Fruit fly (Drosophila melanogaster) S2 (cell line): Measurements from ENCODE around the gene CG6409.

Experiments used
- CG8478 ChIP-seq: fragments of >200 bp; optimal IDR thresholded peaks from 2 replicates; lab custom pipeline; 2018
- CTCF ChIP-seq, 2 experiments: fragments of >200 bp; optimal IDR thresholded peaks; 2 replicates each; lab custom pipeline; 2018

The CG6409 gene

DNA sequence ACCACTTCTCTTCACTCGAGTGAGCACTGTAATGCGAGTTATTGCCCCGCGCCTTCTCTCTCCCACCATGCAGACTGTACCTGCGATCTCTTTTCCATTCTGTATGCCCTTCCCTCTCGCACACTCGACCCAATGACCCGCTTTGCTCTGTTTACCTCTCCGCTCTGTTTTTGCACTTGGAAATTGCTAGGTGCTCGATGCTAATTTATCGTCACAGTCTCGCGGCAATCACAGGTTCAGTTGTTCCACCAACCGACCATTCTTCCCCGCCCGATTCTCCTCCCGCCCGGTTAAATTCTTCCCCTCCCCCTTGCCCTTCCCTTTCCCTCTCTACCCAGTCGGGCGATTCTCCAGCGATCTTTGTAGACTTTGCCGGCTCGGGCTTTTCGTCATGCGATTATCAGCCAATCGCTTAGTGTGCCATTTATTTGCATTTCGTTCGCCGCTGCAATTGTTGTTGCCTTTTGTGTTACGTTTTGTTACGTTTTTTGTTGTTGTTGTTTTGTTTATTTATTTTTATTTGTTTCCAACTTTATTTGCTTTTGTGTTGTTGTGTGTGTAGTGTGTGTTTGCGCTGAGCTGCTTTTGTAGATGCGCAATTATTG is 14.3 kb downstream of the CG6409 start:
- TF ChIP-seq CG8478 (no peak), CTCF (optimal IDR thresholded peaks at IDR 0.05; lab: Kevin White, UChicago) (no peak)

DNA sequence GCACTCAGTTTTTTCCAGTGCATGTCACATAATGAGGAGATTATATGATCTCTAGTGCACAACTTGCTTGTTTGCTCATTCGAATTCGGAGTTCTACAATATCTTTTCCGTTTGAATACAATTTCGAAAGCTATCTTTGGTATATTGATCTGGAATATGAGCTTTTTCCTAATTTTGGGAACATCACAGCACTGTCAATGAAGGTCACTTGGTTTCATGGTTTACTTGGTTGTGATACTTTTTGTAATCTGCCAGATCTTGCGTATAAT is 14.9 kb downstream of the CG6409 start:
- TF ChIP-seq CTCF (optimal IDR thresholded peaks at IDR 0.05; lab: Kevin White, UChicago) (no peak), CG8478 (no peak)

DNA sequence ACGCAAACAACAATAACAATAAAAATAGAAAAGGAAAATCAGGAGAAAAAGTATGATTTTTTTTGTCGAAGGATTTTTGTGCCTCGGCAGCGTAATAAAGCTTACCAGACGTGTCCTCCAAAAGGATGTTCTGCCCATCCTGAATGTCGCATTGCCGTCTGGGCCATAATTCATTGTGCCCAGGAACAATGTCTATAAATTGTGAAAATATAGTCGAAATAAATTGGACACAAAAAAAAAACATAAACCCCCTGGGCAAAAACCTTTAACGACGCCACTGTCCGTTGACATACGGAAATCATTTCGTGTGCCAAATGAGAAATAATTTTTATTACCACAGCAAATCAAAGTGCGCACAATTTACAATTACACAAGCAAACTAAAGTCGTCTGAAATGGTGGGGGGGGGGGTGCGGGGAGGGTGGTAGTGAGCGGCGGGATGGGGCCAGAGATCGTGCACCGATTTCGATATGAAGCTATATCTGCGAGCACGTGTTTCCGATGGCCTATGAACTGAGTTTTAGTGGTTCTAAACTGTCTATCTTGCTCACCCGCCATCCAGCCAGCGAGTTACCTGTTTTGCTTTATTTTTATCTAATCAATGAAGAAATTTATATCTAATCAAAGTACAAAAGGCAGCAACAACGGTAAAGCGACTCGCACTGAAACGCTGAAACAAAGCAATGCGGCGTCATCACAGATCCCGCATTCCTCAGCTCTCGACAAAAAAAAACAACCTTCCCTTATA is 15.4 kb downstream of the CG6409 start:
- TF ChIP-seq CG8478, result no peak
- TF ChIP-seq CTCF (optimal IDR thresholded peaks at IDR 0.05; lab: Kevin White, UChicago), result no peak

DNA sequence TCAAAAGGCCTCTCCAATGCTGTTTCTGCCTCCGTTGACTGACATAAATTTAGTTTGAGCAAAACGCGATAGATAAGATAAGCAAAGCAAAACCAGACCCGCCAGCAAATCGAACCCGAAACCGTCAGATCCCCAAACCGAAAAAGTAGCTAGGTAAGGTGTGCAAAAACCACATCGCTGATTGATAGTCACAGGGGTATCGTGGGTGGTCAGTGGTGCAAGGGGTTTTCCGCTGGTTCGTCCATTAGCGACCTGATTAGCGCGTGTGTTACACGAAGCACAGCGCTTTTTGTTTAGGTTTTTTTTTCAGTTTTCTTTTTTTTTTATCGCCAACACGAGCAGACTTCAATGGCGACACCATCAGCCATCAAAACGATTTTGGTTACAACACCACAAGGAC is 18.3 kb downstream of the CG6409 start:
- TF ChIP-seq CTCF (optimal IDR thresholded peaks at IDR 0.05; lab: Kevin White, UChicago) (peak in 1 of 2 experiments; percentile 4), CG8478 (no peak)

DNA sequence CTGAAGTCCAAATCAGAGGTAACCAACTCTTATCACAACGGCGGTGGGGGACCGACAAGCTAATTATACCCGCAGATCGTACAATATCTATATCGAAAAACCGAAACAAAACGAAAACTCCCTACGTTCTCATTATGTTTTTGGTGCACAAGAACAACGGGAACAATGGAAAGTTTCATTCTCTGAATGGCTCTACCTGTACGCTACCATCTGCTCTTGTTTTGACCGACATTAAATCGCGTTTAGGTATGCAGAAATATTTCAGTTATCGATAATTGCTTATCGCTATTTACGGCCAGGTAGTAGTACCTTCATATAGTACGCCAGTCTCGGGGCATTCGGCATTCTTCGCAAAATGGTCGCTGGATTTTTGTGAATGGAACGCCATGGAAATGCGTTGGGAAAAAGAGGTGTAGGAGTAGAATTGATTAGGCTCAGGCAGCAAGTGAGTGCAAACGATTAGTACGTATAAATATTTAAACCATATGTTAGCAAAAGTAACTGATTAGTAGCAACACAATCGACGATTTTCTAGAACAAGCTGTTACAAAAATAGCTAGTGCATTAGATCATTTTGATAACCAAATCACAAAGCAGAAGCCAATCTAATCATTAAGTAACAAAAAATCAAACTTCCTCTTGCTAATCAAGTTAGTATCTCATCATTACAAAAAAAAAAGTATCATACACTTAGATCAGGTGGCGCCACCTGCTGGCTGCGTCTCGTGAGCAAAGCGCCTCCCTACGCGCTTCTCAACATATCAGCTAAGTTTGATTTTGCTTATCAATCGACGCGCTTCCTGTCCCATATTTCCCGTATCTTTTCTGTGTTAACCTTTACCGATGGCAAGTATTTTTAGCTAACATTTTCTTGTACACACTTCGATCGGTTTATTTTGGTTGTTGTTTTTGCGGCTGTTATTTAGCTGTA is 19.4 kb downstream of the CG6409 start:
- TF ChIP-seq CG8478 (no peak), CTCF (optimal IDR thresholded peaks at IDR 0.05; lab: Kevin White, UChicago) (peak; percentile 87 to 92)

DNA sequence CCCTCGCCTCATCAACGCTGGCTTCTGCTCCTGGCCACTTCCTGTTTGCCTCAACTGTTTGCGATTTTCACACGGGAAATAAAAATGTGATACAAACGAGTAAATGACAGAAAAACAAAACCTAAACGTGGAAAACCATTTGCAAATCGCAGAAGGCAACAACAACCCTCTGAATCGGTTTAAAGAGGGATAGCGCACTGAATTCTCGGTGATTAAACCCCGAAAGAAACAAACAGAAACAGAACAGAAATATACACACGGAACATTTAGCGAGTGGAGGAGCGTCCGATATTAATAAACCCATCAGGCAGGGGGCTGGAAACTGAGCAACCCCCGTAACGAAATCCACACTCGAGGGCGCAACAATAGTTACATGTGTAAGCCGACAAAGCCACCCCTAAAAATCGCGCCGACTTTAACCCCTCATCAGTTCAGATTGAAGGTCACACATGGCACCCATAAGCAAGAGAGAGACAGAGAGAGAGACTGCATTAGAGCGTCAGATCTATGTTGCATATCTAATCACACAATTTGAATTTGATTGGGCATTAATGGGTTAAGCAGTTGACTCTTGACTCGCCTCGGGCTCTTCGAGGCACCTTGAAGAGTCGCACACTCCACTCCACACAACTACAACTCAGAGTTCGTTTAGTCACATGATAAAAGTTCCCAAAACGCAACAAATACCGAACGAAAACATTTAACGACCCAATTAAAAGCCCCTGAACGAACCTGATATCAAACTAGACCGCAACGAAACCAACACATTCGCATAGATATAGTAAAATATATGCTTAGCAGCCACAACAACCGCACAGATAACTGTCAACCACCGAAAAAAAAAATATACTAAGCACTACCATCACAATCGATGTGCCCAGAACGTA is 20.3 kb downstream of the CG6409 start:
- TF ChIP-seq CG8478 (no peak), CTCF (optimal IDR thresholded peaks at IDR 0.05; lab: Kevin White, UChicago) (no peak)

DNA sequence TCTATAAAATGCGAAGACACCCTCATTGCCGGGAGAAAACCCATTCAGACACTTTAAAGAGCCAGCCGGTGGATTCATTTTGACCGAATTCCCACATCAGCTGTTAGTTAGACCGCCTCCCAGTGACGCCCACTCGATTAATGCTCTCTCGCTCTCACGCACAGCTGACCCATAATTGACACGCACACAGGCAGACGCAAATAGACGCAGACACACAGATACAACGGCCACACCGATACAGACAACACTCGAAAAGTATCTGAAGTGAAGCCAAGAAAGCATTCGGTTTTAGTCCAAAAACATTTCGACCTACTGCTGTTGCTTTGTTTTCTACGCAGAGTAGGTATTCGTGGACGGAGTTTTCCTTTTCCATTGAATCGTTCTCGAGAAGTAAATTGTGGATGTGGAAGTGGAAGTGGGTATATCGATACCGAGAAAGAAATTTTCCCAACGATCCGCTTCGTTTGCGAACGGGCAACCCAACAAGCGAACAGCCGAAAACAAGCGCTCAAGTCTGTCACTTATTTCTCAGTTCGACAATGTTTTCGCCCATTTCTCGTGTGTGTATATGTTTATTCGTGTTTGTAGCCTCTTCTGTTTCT is 22.0 kb downstream of the CG6409 start:
- TF ChIP-seq CTCF (optimal IDR thresholded peaks at IDR 0.05; lab: Kevin White, UChicago), result no peak
- no peak for TF ChIP-seq CG8478

DNA sequence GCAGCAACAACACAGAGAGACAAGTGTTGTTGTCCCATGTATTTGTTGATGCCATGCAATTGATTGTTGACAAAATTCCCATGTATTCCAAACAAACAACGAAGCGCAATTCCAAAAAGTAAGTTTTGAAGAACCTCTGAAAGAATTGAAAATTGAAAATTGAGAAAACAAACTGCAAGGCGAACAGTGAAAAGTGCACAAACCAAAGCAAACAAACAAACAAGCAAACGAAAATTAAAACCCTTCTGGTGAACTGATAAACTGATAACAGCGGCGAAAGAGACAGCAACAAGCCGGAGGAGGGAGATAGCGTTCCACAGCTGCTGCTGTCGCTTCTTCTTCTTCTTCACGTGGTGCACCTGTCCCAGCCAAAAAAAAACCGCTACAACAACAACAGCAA is 23.6 kb downstream of the CG6409 start:
- TF ChIP-seq CG8478, result no peak
- no peak for TF ChIP-seq CTCF (optimal IDR thresholded peaks at IDR 0.05; lab: Kevin White, UChicago)

DNA sequence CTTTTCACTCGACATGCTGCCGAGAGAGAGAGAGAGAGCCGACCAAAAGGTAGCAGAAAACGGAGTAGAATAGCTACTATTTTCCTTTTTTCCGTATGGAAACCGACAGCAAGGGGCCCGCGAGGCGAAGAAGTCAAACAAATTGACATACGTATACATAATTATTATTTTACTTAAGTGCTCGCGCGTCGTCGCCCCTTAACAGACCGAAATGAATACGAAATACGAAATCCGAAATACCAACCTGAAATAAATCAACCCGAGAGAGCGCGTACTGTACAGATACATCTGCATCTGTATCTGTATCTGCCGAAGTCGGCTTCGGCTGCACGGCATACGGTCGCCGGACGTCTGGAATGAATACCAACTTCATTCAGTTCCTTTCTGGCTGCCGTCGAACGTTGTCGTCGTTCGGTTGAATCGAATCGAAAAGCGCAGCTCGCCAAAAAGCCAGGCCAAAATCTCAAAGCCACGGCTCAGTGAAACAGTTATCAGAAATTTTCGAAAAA is 24.6 kb downstream of the CG6409 start:
- TF ChIP-seq CG8478, result no peak
- TF ChIP-seq CTCF (optimal IDR thresholded peaks at IDR 0.05; lab: Kevin White, UChicago), result no peak

DNA sequence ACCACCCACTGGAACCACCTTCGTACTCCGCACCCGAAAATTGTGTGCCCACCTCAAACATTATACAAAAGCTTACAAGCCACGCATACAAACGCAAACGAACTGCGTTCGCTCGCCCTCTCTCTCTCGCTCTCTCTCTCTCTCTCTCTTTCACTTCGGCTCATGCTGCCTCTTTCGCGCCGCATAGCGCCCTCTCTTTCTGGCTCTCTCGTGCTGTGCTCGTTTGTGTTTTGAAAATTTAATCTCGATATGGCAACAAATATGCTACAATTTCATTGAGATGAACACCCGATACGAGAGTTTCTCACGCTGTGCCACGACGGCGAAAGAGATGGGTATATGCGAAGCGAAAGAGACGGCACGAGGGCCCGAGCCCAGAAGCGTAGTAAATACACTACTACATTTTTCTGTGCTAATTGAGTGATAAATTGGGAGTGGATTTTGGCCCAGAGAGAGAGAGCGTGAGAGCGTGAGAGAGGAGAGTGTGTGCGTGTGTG is 25.6 kb downstream of the CG6409 start:
- TF ChIP-seq CTCF (optimal IDR thresholded peaks at IDR 0.05; lab: Kevin White, UChicago), result peak; percentile 41 to 53
- TF ChIP-seq CG8478, result no peak

DNA sequence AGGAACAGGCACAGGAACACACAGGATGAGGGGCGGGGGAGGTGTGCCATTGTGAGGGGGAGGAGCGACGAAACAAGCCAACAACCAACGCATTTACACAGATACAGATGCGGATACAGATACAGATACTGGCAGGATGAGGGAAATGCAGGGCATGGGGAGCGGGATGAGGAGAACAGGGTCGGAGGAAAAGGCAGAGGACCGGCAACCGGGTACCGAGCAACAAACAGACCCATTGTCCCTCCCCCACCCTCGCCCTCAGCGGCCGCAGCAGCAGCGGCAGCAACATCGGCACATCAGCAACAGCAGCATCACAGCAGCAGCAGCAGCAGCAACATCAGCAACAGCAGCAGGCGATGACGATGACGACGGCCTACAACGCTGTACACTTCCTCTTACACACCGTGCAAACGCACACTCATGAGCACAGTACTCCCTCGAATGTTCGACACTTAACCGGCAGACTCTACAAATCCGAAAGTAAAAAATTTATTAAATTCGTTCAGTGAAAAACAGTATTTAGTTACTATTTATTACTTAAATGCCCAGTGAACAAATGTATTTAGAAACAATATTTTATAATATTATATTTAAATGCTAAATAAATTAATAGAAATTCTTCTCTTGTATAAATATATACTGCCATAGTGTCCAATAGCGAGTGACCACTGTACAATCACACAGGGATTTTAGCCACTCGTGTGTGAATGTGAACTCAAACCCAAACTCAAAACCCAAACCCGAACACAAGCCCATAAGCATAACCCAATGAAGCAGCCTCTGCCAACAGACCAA is 26.6 kb downstream of the CG6409 start:
- no peak for TF ChIP-seq CG8478
- no peak for TF ChIP-seq CTCF (optimal IDR thresholded peaks at IDR 0.05; lab: Kevin White, UChicago)

DNA sequence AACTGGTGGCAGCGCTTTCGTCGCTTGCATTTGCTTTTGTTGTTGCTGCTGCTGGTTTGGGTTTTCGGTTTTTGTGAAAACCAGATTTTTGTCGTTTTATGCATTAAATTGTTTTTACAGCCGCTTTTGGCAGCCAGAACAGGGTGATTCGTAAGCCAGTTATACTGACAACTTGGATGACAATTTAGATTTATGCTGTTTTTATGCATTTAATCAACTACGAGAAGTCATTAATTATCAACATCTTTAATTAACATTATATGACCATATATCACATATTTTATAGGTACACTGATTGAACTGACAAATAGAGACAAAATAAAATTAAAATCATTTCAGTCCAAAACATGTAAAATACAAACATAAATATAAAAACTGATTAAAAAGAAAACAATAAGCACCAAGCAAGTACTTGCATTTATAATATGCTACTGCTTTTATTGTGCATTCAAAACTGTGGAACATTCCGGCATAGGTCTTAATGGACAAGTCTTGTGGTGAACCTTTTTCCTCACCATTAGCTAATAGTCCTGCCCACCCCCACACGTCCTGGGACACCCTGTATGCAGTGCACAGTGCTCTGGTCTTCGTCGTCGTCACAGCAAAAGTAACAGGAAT is 27.3 kb downstream of the CG6409 start:
- TF ChIP-seq CTCF (optimal IDR thresholded peaks at IDR 0.05; lab: Kevin White, UChicago), result no peak
- no peak for TF ChIP-seq CG8478

DNA sequence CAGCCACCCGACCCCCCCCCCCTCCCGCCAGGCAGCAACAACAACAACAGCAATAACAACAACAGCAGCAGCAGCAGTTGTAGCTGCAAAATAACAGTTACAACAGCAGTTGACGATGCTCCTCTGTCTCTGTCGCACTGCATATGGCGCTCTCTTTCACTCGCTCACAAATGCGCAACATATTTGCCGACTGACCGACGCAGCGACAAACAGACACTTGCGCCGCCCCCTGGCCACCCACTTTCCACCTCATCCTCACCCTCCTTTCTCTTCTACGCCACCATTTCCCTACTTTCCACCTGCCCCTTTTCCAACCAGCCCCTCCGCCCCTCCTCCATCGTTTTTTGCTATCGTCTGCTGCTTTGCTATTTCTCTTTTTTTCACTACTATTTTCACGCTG is 28.2 kb downstream of the CG6409 start:
- TF ChIP-seq CG8478 (no peak), CTCF (optimal IDR thresholded peaks at IDR 0.05; lab: Kevin White, UChicago) (no peak)
